Worm (Caenorhabditis elegans) whole organism, L2 larva: ENCODE measurements around the gene copb-2.

Experiments used
- C34F6.9 ChIP-seq: fragments of 150-350 bp; optimal IDR thresholded peaks from 2 replicates; lab custom pipeline; 2014; ENCODE audit warnings: missing biosample characterization, missing genetic modification characterization
- F13H6.1 ChIP-seq: sonication (generic microtip); optimal IDR thresholded peaks from 2 replicates; lab custom pipeline; 2016; ENCODE audit warnings: missing genetic modification characterization, missing compliant biosample characterization
- R02D3.7 ChIP-seq: fragments of 150-350 bp; optimal IDR thresholded peaks from 2 replicates; lab custom pipeline; 2014; ENCODE audit warnings: missing biosample characterization, missing genetic modification characterization
- Y55F3AM.14 ChIP-seq: fragments of 200-800 bp; sonication (Bioruptor generic); optimal IDR thresholded peaks from 2 replicates; lab custom pipeline; 2018; ENCODE audit warnings: mild to moderate bottlenecking, missing genetic modification characterization, missing compliant biosample characterization
- alr-1 ChIP-seq: fragments of 150-350 bp; optimal IDR thresholded peaks from 2 replicates; lab custom pipeline; 2014; ENCODE audit warnings: missing biosample characterization, missing genetic modification characterization
- blmp-1 ChIP-seq: sonication (generic microtip); optimal IDR thresholded peaks from 2 replicates; lab custom pipeline; 2017; ENCODE audit warnings: missing genetic modification characterization, mild to moderate bottlenecking, missing compliant biosample characterization, antibody characterized with exemption, moderate library complexity; ENCODE audit not compliant: insufficient read depth
- ceh-16 ChIP-seq: fragments of 150-350 bp; optimal IDR thresholded peaks from 2 replicates; lab custom pipeline; 2014; ENCODE audit warnings: missing biosample characterization, missing genetic modification characterization
- ceh-82 ChIP-seq: fragments of 150-350 bp; optimal IDR thresholded peaks from 2 replicates; lab custom pipeline; 2014; ENCODE audit warnings: missing biosample characterization, missing genetic modification characterization
- crh-2 ChIP-seq: sonication (generic microtip); optimal IDR thresholded peaks from 2 replicates; lab custom pipeline; 2017; ENCODE audit warnings: missing biosample characterization, missing genetic modification characterization
- egl-27 ChIP-seq: sonication (generic microtip); optimal IDR thresholded peaks from 3 replicates; lab custom pipeline; 2017; ENCODE audit warnings: missing biosample characterization, missing genetic modification reagents, missing genetic modification characterization
- elt-1 ChIP-seq: fragments of 150-350 bp; optimal IDR thresholded peaks from 2 replicates; lab custom pipeline; 2014; ENCODE audit warnings: missing biosample characterization, missing genetic modification characterization
- elt-3 ChIP-seq: sonication (generic microtip); optimal IDR thresholded peaks from 2 replicates; lab custom pipeline; 2017; ENCODE audit warnings: missing biosample characterization, missing genetic modification characterization
- fos-1 ChIP-seq: fragments of 150-350 bp; optimal IDR thresholded peaks from 2 replicates; lab custom pipeline; 2014; ENCODE audit warnings: missing biosample characterization, missing genetic modification characterization
- gmeb-1 ChIP-seq: fragments of 150-350 bp; optimal IDR thresholded peaks from 2 replicates; lab custom pipeline; 2014; ENCODE audit warnings: missing biosample characterization, missing genetic modification characterization
- lin-11 ChIP-seq: fragments of 150-350 bp; sonication (generic microtip); optimal IDR thresholded peaks from 2 replicates; lab custom pipeline; 2014; ENCODE audit warnings: missing biosample characterization, missing genetic modification characterization, inconsistent platforms, mixed read lengths
- lin-13 ChIP-seq: fragments of 150-350 bp; optimal IDR thresholded peaks from 2 replicates; lab custom pipeline; 2014; ENCODE audit warnings: missing biosample characterization, missing genetic modification reagents, missing genetic modification characterization
- lsy-2 ChIP-seq, 2 experiments: fragments of 150-350 bp in 1 of 2; sonication (generic microtip) in 1 of 2; optimal IDR thresholded peaks; 2 replicates each; lab custom pipeline; 2014 to 2017; ENCODE audit warnings: missing biosample characterization in 2 of 2, missing genetic modification characterization in 2 of 2
- mab-5 ChIP-seq: fragments of 150-350 bp; optimal IDR thresholded peaks from 2 replicates; lab custom pipeline; 2014; ENCODE audit warnings: missing biosample characterization, missing genetic modification characterization
- mbf-1 ChIP-seq: sonication (generic microtip); optimal IDR thresholded peaks from 2 replicates; lab custom pipeline; 2017; ENCODE audit warnings: missing biosample characterization, missing genetic modification characterization
- nhr-10 ChIP-seq: sonication (generic microtip); optimal IDR thresholded peaks from 2 replicates; lab custom pipeline; 2017; ENCODE audit warnings: missing biosample characterization, missing genetic modification characterization
- nhr-11 ChIP-seq: fragments of 150-350 bp; optimal IDR thresholded peaks from 2 replicates; lab custom pipeline; 2014; ENCODE audit warnings: missing biosample characterization, missing genetic modification characterization
- nhr-12 ChIP-seq: fragments of 150-350 bp; optimal IDR thresholded peaks from 2 replicates; lab custom pipeline; 2014; ENCODE audit warnings: missing biosample characterization, missing genetic modification characterization
- nhr-129 ChIP-seq: fragments of 150-350 bp; optimal IDR thresholded peaks from 2 replicates; lab custom pipeline; 2014; ENCODE audit warnings: missing biosample characterization, missing genetic modification characterization
- nhr-21 ChIP-seq: fragments of 150-350 bp; optimal IDR thresholded peaks from 2 replicates; lab custom pipeline; 2014; ENCODE audit warnings: missing biosample characterization, missing genetic modification characterization
- nhr-237 ChIP-seq: fragments of 150-350 bp; optimal IDR thresholded peaks from 2 replicates; lab custom pipeline; 2014; ENCODE audit warnings: missing biosample characterization, missing genetic modification characterization
- nhr-25 ChIP-seq: fragments of 150-350 bp; sonication (generic microtip); optimal IDR thresholded peaks from 3 replicates; lab custom pipeline; 2014; ENCODE audit warnings: missing biosample characterization, missing genetic modification characterization
- nhr-77 ChIP-seq: fragments of 150-350 bp; optimal IDR thresholded peaks from 2 replicates; lab custom pipeline; 2014; ENCODE audit warnings: missing biosample characterization, missing genetic modification characterization
- peb-1 ChIP-seq: fragments of 150-350 bp; optimal IDR thresholded peaks from 2 replicates; lab custom pipeline; 2014; ENCODE audit warnings: missing biosample characterization, missing genetic modification characterization
- skn-1 ChIP-seq: sonication (generic microtip); optimal IDR thresholded peaks from 2 replicates; lab custom pipeline; 2017; ENCODE audit warnings: missing biosample characterization, missing genetic modification characterization
- sma-3 ChIP-seq: sonication (generic microtip); optimal IDR thresholded peaks from 2 replicates; lab custom pipeline; 2016; ENCODE audit warnings: missing genetic modification reagents, missing genetic modification characterization, missing compliant biosample characterization
- sma-9 ChIP-seq, 2 experiments: fragments of 150-350 bp in 1 of 2; sonication (generic microtip) in 1 of 2; optimal IDR thresholded peaks; 2 replicates each; lab custom pipeline; 2014 to 2016; ENCODE audit warnings: missing genetic modification characterization in 2 of 2, mild to moderate bottlenecking in 1 of 2, missing biosample characterization in 1 of 2, missing compliant biosample characterization in 1 of 2, missing genetic modification reagents in 1 of 2, moderate library complexity in 1 of 2
- snpc-4 ChIP-seq: fragments of 150-350 bp; optimal IDR thresholded peaks from 2 replicates; lab custom pipeline; 2014; ENCODE audit warnings: missing biosample characterization, missing genetic modification characterization
- unc-39 ChIP-seq: fragments of 150-350 bp; optimal IDR thresholded peaks from 2 replicates; lab custom pipeline; 2014; ENCODE audit warnings: missing biosample characterization, missing genetic modification characterization
- unc-62 ChIP-seq: fragments of 150-350 bp; optimal IDR thresholded peaks from 2 replicates; lab custom pipeline; 2014; ENCODE audit warnings: missing biosample characterization, missing genetic modification reagents, missing genetic modification characterization

The copb-2 gene

DNA sequence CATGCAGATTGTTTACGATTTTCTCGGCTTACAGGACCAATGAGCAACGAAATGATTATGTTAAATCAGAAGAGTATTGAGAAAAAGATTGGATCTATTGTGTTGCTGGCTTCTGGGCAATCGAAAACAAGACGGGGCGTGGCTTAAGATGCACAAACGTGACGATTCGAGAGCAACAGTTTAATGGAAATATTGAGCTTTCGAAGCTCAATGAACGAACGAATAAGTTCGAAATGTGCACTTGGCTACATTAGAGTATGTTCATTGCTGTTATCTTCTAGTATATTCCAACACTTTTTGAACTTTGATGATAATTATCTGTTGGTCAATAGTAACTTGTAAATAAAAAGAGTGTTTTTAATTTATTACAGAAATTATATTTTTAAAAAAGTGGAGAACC, 14.1 kb upstream of the copb-2 start, which contains the start of gene hsp-12.3:
Gene hsp-12.3 (minus strand): TSS at position 101 of the 400 bp plus-strand sequence.
- no peak for TF ChIP-seq nhr-11 (tag; lab: Kevin White, UChicago)
- TF ChIP-seq nhr-10 (tag; lab: Kevin White, UChicago), result no peak
- TF ChIP-seq sma-9 (GFP tag; optimal IDR thresholded peaks at IDR 0.05; lab: Kevin White, UChicago), result no peak
- TF ChIP-seq sma-9 (tag; optimal IDR thresholded peaks at IDR 0.05; lab: Kevin White, UChicago), result no peak
- no peak for TF ChIP-seq lsy-2 (tag; optimal IDR thresholded peaks at IDR 0.05; lab: Kevin White, UChicago)
- no peak for TF ChIP-seq mab-5 (tag; lab: Kevin White, UChicago)
- no peak for TF ChIP-seq elt-3 (tag; lab: Kevin White, UChicago)
- TF ChIP-seq alr-1 (tag; lab: Kevin White, UChicago), result no peak
- TF ChIP-seq ceh-16, result no peak
- TF ChIP-seq lin-11 (tag; lab: Kevin White, UChicago), result no peak
- TF ChIP-seq skn-1 (tag; lab: Kevin White, UChicago), result no peak

DNA sequence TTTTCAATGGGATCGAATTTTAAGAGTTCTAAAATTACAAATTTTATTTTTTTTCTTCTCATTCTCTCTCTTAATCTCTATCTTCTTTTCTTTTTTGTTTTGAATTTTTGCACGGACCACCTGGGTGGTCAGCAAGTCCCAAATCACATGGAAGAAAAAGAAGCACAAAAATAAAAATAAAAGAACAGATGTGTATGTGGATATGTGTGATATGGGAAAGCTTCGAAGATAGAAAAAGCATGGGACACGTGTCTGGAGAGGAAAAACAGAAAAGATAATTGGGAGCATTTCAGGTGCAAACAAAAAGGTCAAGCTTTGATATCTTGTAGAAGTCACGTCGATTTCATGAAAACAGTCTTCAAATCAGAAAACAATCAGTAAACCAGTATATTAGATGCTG, 12.3 kb upstream of the copb-2 start, which contains the start of gene hsp-12.6:
Gene hsp-12.6 (minus strand): TSS at position 20 of the 400 bp plus-strand sequence.
- TF ChIP-seq alr-1 (tag; lab: Kevin White, UChicago), result no peak
- no peak for TF ChIP-seq fos-1 (tag; lab: Kevin White, UChicago)
- TF ChIP-seq C34F6.9, result peak; percentile 9
- TF ChIP-seq sma-9 (GFP tag; optimal IDR thresholded peaks at IDR 0.05; lab: Kevin White, UChicago), result peak; percentile 69
- no peak for TF ChIP-seq sma-9 (tag; optimal IDR thresholded peaks at IDR 0.05; lab: Kevin White, UChicago)
- TF ChIP-seq nhr-25 (tag; lab: Kevin White, UChicago), result no peak
- peak; percentile 32 for TF ChIP-seq snpc-4 (tag; lab: Kevin White, UChicago)
- TF ChIP-seq lin-13 (GFP tag; lab: Kevin White, UChicago), result no peak
- no peak for TF ChIP-seq Y55F3AM.14 (GFP tag; lab: Kevin White, UChicago)
- TF ChIP-seq elt-3 (tag; lab: Kevin White, UChicago), result no peak
- no peak for TF ChIP-seq mbf-1 (tag; lab: Kevin White, UChicago)
- no peak for TF ChIP-seq nhr-77 (tag; lab: Kevin White, UChicago)
- no peak for TF ChIP-seq unc-39 (tag; lab: Kevin White, UChicago)
- no peak for TF ChIP-seq nhr-21 (tag; lab: Kevin White, UChicago)
- TF ChIP-seq F13H6.1 (tag; lab: Kevin White, UChicago), result peak; percentile 47
- no peak for TF ChIP-seq R02D3.7 (tag; lab: Kevin White, UChicago)
- peak; percentile 60 for TF ChIP-seq nhr-129 (tag; lab: Kevin White, UChicago)
- TF ChIP-seq lin-11 (tag; lab: Kevin White, UChicago), result no peak
- no peak for TF ChIP-seq blmp-1 (tag; lab: Kevin White, UChicago)
- no peak for TF ChIP-seq egl-27
- TF ChIP-seq lsy-2 (tag; optimal IDR thresholded peaks at IDR 0.05; lab: Kevin White, UChicago), result peak in 1 of 2 experiments; percentile 33

DNA sequence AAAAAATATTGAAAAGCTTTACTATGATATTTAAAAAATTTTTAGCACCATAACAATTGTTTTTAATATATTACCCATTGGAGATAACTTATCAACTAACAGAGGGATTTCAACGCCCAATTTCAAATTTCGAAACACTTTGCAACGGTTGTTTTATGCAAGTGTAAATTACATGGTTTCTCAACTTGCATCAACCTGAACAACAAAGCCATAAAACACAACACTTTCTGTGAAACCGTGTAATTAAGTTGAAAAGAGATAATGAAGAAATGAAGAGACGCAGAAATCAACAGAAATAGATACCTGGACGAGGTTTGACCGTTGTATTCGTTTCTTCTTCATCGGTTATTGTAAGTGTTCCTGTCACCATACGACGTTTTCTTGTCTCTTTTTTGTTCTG, 9.2 kb upstream of the copb-2 start, which contains the start of gene cpin-1:
Gene cpin-1 (plus strand): TSS at position 301 of the 400 bp plus-strand sequence.
- no peak for TF ChIP-seq unc-62 (GFP tag; lab: Kevin White, UChicago)
- TF ChIP-seq sma-3, result no peak
- TF ChIP-seq, all 48 proteins: peak for 0

DNA sequence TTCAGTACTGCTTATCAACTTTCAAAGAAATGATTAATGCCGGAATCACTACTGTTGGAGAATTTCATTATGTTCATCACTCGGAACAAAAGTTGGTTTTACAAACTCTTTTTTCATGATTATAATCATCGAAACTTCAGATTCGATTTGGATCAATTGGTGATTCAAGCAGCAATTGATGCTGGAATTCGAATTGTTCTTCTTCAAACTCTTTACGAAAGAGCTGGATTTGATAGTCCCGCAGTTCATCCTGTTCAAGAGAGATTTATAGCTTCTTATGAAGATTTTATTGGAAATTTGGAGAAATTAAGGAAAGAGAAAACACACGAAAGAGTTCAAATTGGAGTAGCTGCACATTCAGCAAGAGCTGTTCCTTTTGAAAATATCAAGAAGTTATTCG, 7.7 kb upstream of the copb-2 start:
- no peak for TF ChIP-seq elt-3 (tag; lab: Kevin White, UChicago)
- no peak for TF ChIP-seq nhr-12
- TF ChIP-seq nhr-10 (tag; lab: Kevin White, UChicago), result no peak
- no peak for TF ChIP-seq gmeb-1
- TF ChIP-seq skn-1 (tag; lab: Kevin White, UChicago), result no peak
- TF ChIP-seq F13H6.1 (tag; lab: Kevin White, UChicago), result no peak
- no peak for TF ChIP-seq nhr-237
- TF ChIP-seq elt-1 (tag; lab: Kevin White, UChicago), result no peak
- TF ChIP-seq Y55F3AM.14 (GFP tag; lab: Kevin White, UChicago), result no peak
- TF ChIP-seq ceh-82 (tag; lab: Kevin White, UChicago), result no peak
- TF ChIP-seq lin-13 (GFP tag; lab: Kevin White, UChicago), result no peak
- no peak for TF ChIP-seq peb-1 (tag; lab: Kevin White, UChicago)
- no peak for TF ChIP-seq nhr-77 (tag; lab: Kevin White, UChicago)
- TF ChIP-seq nhr-25 (tag; lab: Kevin White, UChicago), result no peak
- no peak for TF ChIP-seq C34F6.9
- no peak for TF ChIP-seq mbf-1 (tag; lab: Kevin White, UChicago)
- TF ChIP-seq unc-62 (GFP tag; lab: Kevin White, UChicago), result no peak
- TF ChIP-seq crh-2 (tag; lab: Kevin White, UChicago), result no peak
- TF ChIP-seq, all 48 proteins: peak for 0
